Worm (Caenorhabditis elegans): ENCODE results near the gene W02H3.1.

DNA sequence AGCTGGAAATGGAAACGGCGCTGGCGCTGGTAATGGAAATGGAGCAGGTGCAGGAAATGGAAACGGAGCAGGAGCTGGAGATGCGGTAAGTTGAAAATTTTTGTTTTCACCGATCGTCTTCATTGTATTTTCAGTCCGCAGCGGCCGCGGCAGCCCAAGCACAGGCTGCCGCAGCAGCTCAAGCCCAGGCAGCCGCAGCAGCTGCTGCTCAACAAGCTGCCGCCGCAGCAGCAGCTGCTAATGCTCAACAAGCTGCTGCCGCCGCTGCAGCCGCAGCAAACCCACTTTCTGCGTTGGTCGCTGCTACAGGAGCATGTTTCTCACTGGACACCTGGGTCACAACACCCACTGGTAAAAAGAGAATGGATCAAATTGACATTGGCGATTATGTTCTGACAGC lies 9.2 kb upstream of the W02H3.1 start:
- no peak for TF ChIP-seq W03F9.2 (tag; optimal IDR thresholded peaks at IDR 0.05)
- no peak for TF ChIP-seq him-1 (tag; optimal IDR thresholded peaks at IDR 0.05)
- no peak for TF ChIP-seq dao-5 (tag; optimal IDR thresholded peaks at IDR 0.05)

Data from whole organism, L4/young adult.